Worm (Caenorhabditis elegans) whole organism, late embryonic: ENCODE measurements around the gene pyt-1.
A peak's percentile ranks its signal among the peaks of the same experiment; 100 is the strongest.

ENCODE experiments used
- C08G9.2 ChIP-seq: sonication (generic microtip); optimal IDR thresholded peaks from 2 replicates; lab custom pipeline; 2016; ENCODE audit warnings: mild to moderate bottlenecking, missing genetic modification characterization, moderate library complexity, missing compliant biosample characterization
- C38D4.7 ChIP-seq: fragments of 200-800 bp; sonication (Bioruptor generic); optimal IDR thresholded peaks from 2 replicates; lab custom pipeline; 2018; ENCODE audit warnings: mild to moderate bottlenecking, missing genetic modification characterization, moderate library complexity, missing compliant biosample characterization
- K02D7.2 ChIP-seq: sonication (generic microtip); optimal IDR thresholded peaks from 2 replicates; lab custom pipeline; 2017; ENCODE audit warnings: mild to moderate bottlenecking, missing genetic modification characterization, missing compliant biosample characterization
- Y22D7AL.16 ChIP-seq: sonication (generic microtip); optimal IDR thresholded peaks from 2 replicates; lab custom pipeline; 2016; ENCODE audit warnings: missing genetic modification characterization, missing compliant biosample characterization
- ama-1 ChIP-seq: fragments of 150-350 bp; optimal IDR thresholded peaks from 2 replicates; lab custom pipeline; 2014
- ceh-14 ChIP-seq: sonication (generic microtip); optimal IDR thresholded peaks from 2 replicates; lab custom pipeline; 2016; ENCODE audit warnings: missing genotype, missing genetic modification characterization, missing compliant biosample characterization
- ceh-19 ChIP-seq: fragments of 200-800 bp; sonication (Bioruptor generic); optimal IDR thresholded peaks from 2 replicates; lab custom pipeline; 2018; ENCODE audit warnings: mild to moderate bottlenecking, missing genetic modification characterization, missing compliant biosample characterization
- ceh-24 ChIP-seq: sonication (generic microtip); optimal IDR thresholded peaks from 2 replicates; lab custom pipeline; 2016; ENCODE audit warnings: mild to moderate bottlenecking, missing genetic modification characterization, missing compliant biosample characterization
- ceh-34 ChIP-seq: sonication (generic microtip); optimal IDR thresholded peaks from 2 replicates; lab custom pipeline; 2016; ENCODE audit warnings: mild to moderate bottlenecking, missing genetic modification characterization, missing compliant biosample characterization
- ceh-6 ChIP-seq: fragments of 200-800 bp; sonication (Bioruptor generic); optimal IDR thresholded peaks from 2 replicates; lab custom pipeline; 2018; ENCODE audit warnings: mild to moderate bottlenecking, missing genetic modification characterization, missing compliant biosample characterization
- che-1 ChIP-seq: sonication (generic microtip); optimal IDR thresholded peaks from 2 replicates; lab custom pipeline; 2016; ENCODE audit warnings: mild to moderate bottlenecking, missing genetic modification characterization, missing compliant biosample characterization
- dve-1 ChIP-seq: sonication (generic microtip); optimal IDR thresholded peaks from 2 replicates; lab custom pipeline; 2017; ENCODE audit warnings: antibody characterized with exemption, mild to moderate bottlenecking, missing genetic modification characterization, missing compliant biosample characterization
- elt-2 ChIP-seq: sonication (generic microtip); optimal IDR thresholded peaks from 2 replicates; lab custom pipeline; 2016; ENCODE audit warnings: missing genetic modification reagents, missing genetic modification characterization, missing compliant biosample characterization
- elt-4 ChIP-seq: sonication (generic microtip); optimal IDR thresholded peaks from 2 replicates; lab custom pipeline; 2016; ENCODE audit warnings: missing genetic modification characterization, missing compliant biosample characterization
- ets-4 ChIP-seq: sonication (generic microtip); optimal IDR thresholded peaks from 2 replicates; lab custom pipeline; 2016; ENCODE audit warnings: missing genetic modification characterization, missing compliant biosample characterization
- fax-1 ChIP-seq: sonication (generic microtip); optimal IDR thresholded peaks from 2 replicates; lab custom pipeline; 2016; ENCODE audit warnings: missing genotype, missing genetic modification characterization, missing compliant biosample characterization
- gmeb-2 ChIP-seq: sonication (generic microtip); optimal IDR thresholded peaks from 2 replicates; lab custom pipeline; 2016; ENCODE audit warnings: missing genetic modification characterization, inconsistent platforms, missing compliant biosample characterization
- hlh-13 ChIP-seq: fragments of 200-800 bp; sonication (Bioruptor generic); optimal IDR thresholded peaks from 2 replicates; lab custom pipeline; 2018; ENCODE audit warnings: mild to moderate bottlenecking, missing genetic modification characterization, missing compliant biosample characterization
- hlh-6 ChIP-seq: sonication (generic microtip); optimal IDR thresholded peaks from 2 replicates; lab custom pipeline; 2016; ENCODE audit warnings: missing genotype, missing genetic modification characterization, missing compliant biosample characterization
- madf-2 ChIP-seq: sonication (generic microtip); optimal IDR thresholded peaks from 2 replicates; lab custom pipeline; 2017; ENCODE audit warnings: missing genetic modification characterization, missing compliant biosample characterization
- nfya-1 ChIP-seq: sonication (generic microtip); optimal IDR thresholded peaks from 2 replicates; lab custom pipeline; 2017; ENCODE audit warnings: missing genetic modification characterization, mild to moderate bottlenecking, missing compliant biosample characterization, antibody characterized with exemption, moderate library complexity
- nhr-232 ChIP-seq: sonication (generic microtip); optimal IDR thresholded peaks from 2 replicates; lab custom pipeline; 2016; ENCODE audit warnings: missing genetic modification characterization, missing compliant biosample characterization
- odd-2 ChIP-seq: sonication (generic microtip); optimal IDR thresholded peaks from 2 replicates; lab custom pipeline; 2017; ENCODE audit warnings: antibody characterized with exemption, mild to moderate bottlenecking, missing genetic modification characterization, missing compliant biosample characterization
- pha-2 ChIP-seq: sonication (generic microtip); optimal IDR thresholded peaks from 2 replicates; lab custom pipeline; 2017; ENCODE audit warnings: mild to moderate bottlenecking, missing genetic modification characterization, missing compliant biosample characterization
- ref-2 ChIP-seq: sonication (generic microtip); optimal IDR thresholded peaks from 2 replicates; lab custom pipeline; 2016; ENCODE audit warnings: missing genetic modification characterization, missing compliant biosample characterization
- sdc-2 ChIP-seq: sonication (generic microtip); optimal IDR thresholded peaks from 2 replicates; lab custom pipeline; 2016; ENCODE audit warnings: missing genotype, missing genetic modification characterization, missing compliant biosample characterization
- sox-2 ChIP-seq: fragments of 200-800 bp; sonication (Bioruptor generic); IDR thresholded peaks from 2 replicates; pipeline ENCODE4 v1.3.6; 2022; ENCODE audit warnings: missing genetic modification reagents, missing genetic modification characterization, missing compliant biosample characterization
- syd-9 ChIP-seq: sonication (generic microtip); optimal IDR thresholded peaks from 2 replicates; lab custom pipeline; 2016; ENCODE audit warnings: mild to moderate bottlenecking, missing genetic modification characterization, moderate library complexity, missing compliant biosample characterization
- tbx-2 ChIP-seq: sonication (generic microtip); optimal IDR thresholded peaks from 2 replicates; lab custom pipeline; 2016; ENCODE audit warnings: missing genetic modification characterization, missing compliant biosample characterization
- ttx-3 ChIP-seq: sonication (generic microtip); optimal IDR thresholded peaks from 2 replicates; lab custom pipeline; 2016; ENCODE audit warnings: missing genetic modification reagents, missing genetic modification characterization, missing compliant biosample characterization
- unc-3 ChIP-seq, 2 experiments: fragments of 200-800 bp in 1 of 2; sonication (Bioruptor generic) in 1 of 2; sonication (generic microtip) in 1 of 2; conservative IDR thresholded peaks in 1 of 2; optimal IDR thresholded peaks in 1 of 2; 2 replicates each; pipeline versions ENCODE4 v1.3.6 to Lab custom; 2016 to 2022; ENCODE audit warnings: missing compliant biosample characterization in 2 of 2, missing genetic modification characterization in 2 of 2, missing genetic modification reagents in 1 of 2
- unc-42 ChIP-seq: sonication (generic microtip); optimal IDR thresholded peaks from 2 replicates; lab custom pipeline; 2016; ENCODE audit warnings: missing genotype, missing genetic modification characterization, missing compliant biosample characterization
- unc-55 ChIP-seq: sonication (generic microtip); optimal IDR thresholded peaks from 2 replicates; lab custom pipeline; 2017; ENCODE audit warnings: missing biosample characterization, missing genetic modification reagents, missing genetic modification characterization
- ztf-16 ChIP-seq: sonication (generic microtip); optimal IDR thresholded peaks from 2 replicates; lab custom pipeline; 2017; ENCODE audit warnings: missing genetic modification characterization, missing compliant biosample characterization

pyt-1 gene

ce11 chrV:10229222-10229879, at the start of gene pyt-1, which contains the start of gene fipr-7:
Gene pyt-1, minus strand, starts transcription at chrV:10229322.
Gene fipr-7, plus strand, starts transcription at chrV:10229829.
- TF ChIP-seq ref-2 (tag; lab: Kevin White, UChicago) (no peak), hlh-6 (tag; lab: Kevin White, UChicago) (no peak), hlh-13 (GFP tag; lab: Kevin White, UChicago) (no peak), unc-55 (GFP tag; lab: Kevin White, UChicago) (no peak), nhr-232 (tag; lab: Kevin White, UChicago) (no peak), syd-9 (tag; lab: Kevin White, UChicago) (no peak), ceh-34 (tag; lab: Kevin White, UChicago) (no peak), ceh-24 (no peak), sox-2 (GFP tag; lab: Robert Waterston, UW) (no peak), dve-1 (no peak), Y22D7AL.16 (tag; lab: Kevin White, UChicago) (no peak)

ce11 chrV:10277579-10277978, 48.5 kb upstream of the pyt-1 start, which contains the start of gene lys-1:
Gene lys-1, plus strand, starts transcription at chrV:10277904.
- TF ChIP-seq unc-42 (no peak), ceh-19 (GFP tag; lab: Kevin White, UChicago) (no peak), pha-2 (tag; lab: Kevin White, UChicago) (no peak), elt-4 (no peak), ets-4 (no peak), elt-2 (tag; lab: Kevin White, UChicago) (peak; percentile 20), odd-2 (tag; lab: Kevin White, UChicago) (no peak)

DNA sequence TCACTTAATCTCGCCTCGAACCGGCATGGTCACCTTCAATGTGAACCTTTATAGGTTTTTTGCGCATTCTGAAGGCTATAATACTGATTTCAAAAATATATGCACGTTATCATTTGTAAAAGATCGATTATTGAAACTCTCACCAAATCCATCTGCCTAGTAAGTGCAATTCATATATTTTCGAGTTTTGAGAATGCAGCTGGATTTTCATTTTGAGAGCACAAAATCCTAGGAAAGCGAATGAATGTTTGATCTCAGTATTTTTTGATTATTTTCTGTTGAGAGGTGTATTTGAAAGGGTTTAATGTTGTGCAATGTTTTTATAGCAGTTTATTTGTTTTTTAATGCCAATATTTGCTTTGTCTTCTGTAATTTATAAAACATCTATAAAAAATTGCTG, 46.9 kb upstream of the pyt-1 start:
- TF ChIP-seq ztf-16 (tag; lab: Kevin White, UChicago) (no peak), madf-2 (no peak), elt-4 (no peak), ceh-14 (no peak), odd-2 (tag; lab: Kevin White, UChicago) (no peak), unc-42 (no peak), sdc-2 (tag; lab: Kevin White, UChicago) (no peak), Y22D7AL.16 (tag; lab: Kevin White, UChicago) (no peak), fax-1 (no peak), nfya-1 (tag; lab: Kevin White, UChicago) (no peak), hlh-6 (tag; lab: Kevin White, UChicago) (no peak), gmeb-2 (tag; lab: Kevin White, UChicago) (no peak), ama-1 (no peak), C08G9.2 (tag; lab: Kevin White, UChicago) (no peak), ceh-6 (GFP tag; lab: Kevin White, UChicago) (no peak), C38D4.7 (GFP tag; lab: Kevin White, UChicago) (no peak), che-1 (tag; lab: Kevin White, UChicago) (no peak), K02D7.2 (tag; lab: Kevin White, UChicago) (no peak), tbx-2 (tag; lab: Kevin White, UChicago) (no peak)
- TF ChIP-seq, all 69 proteins: peak for 0

DNA sequence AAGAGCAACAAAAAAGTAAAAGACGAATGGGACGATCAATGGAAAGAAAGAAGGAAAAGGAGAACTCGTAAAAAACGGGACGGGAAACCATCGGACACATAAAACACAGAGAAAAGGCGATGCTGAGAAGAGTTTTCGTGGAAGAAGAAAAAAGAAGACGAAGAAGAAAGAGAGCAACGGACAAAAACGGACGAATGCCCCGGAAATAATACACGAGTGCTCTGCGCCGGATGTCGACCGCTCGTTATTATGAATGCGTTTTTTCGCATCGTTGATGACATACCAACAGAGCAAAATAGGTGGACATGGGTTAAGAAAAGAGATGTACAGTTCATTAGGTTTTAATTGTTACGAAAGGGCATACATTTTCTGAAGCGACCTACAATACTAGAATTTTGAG, 46.5 kb upstream of the pyt-1 start, which contains the start of gene Y22F5A.11:
Gene Y22F5A.11, minus strand, starts transcription at position 28 of the 400 bp plus-strand sequence.
- TF ChIP-seq unc-42 (peak; percentile 0), ttx-3 (tag; lab: Kevin White, UChicago) (no peak), unc-3 (GFP tag; conservative IDR thresholded peaks at IDR 0.05; lab: Robert Waterston, UW) (no peak), unc-3 (tag; optimal IDR thresholded peaks at IDR 0.05; lab: Kevin White, UChicago) (no peak)
